Worm (Caenorhabditis elegans) whole organism, late embryonic: ENCODE measurements around the gene mltn-9.

Source experiments
- fkh-10 ChIP-seq: fragments of 150-350 bp; optimal IDR thresholded peaks from 2 replicates; lab custom pipeline; 2014; ENCODE audit warnings: missing biosample characterization, missing genetic modification reagents, missing genetic modification characterization
- nfya-1 ChIP-seq: sonication (generic microtip); optimal IDR thresholded peaks from 2 replicates; lab custom pipeline; 2017; ENCODE audit warnings: missing genetic modification characterization, mild to moderate bottlenecking, missing compliant biosample characterization, antibody characterized with exemption, moderate library complexity
- pha-4 ChIP-seq: fragments of 150-350 bp; optimal IDR thresholded peaks from 2 replicates; lab custom pipeline; 2018; ENCODE audit warnings: missing biosample characterization, missing genetic modification reagents, missing genetic modification characterization
- sox-4 ChIP-seq: sonication (generic microtip); optimal IDR thresholded peaks from 2 replicates; lab custom pipeline; 2017; ENCODE audit warnings: mild to moderate bottlenecking, missing genetic modification characterization, inconsistent platforms, missing compliant biosample characterization

- no peak for TF ChIP-seq nfya-1 (tag; lab: Kevin White, UChicago)
- no peak for TF ChIP-seq pha-4 (tag; lab: Kevin White, UChicago)
- TF ChIP-seq fkh-10, result no peak
- TF ChIP-seq sox-4 (tag; lab: Kevin White, UChicago), result no peak
Measured at ce11 chrII:14647550-14647949, 31.7 kb downstream of the mltn-9 start.
